Worm (Caenorhabditis elegans) whole organism, young adult: ENCODE data around the gene nos-1.
A peak's percentile ranks its signal among the peaks of the same experiment; 100 is the strongest.

ENCODE experiments used
- C17E4.6 ChIP-seq: fragments of 200-800 bp; sonication (Bioruptor generic); IDR thresholded peaks from 2 replicates; pipeline ENCODE4 v1.3.6; 2022; ENCODE audit warnings: missing genetic modification reagents, missing genetic modification characterization, missing compliant biosample characterization
- D2030.7 ChIP-seq: fragments of 200-800 bp; sonication (Bioruptor generic); IDR thresholded peaks from 2 replicates; pipeline ENCODE4 v1.3.6; 2022; ENCODE audit warnings: missing genetic modification reagents, missing genetic modification characterization, missing compliant biosample characterization
- F33H1.4 ChIP-seq: fragments of 200-800 bp; sonication (Bioruptor generic); IDR thresholded peaks from 2 replicates; pipeline ENCODE4 v1.3.6; 2022; ENCODE audit warnings: missing genetic modification reagents, missing genetic modification characterization, missing compliant biosample characterization
- F37B4.10 ChIP-seq: fragments of 200-800 bp; sonication (Bioruptor generic); IDR thresholded peaks from 2 replicates; pipeline ENCODE4 v1.3.6; 2022; ENCODE audit warnings: missing genetic modification characterization, missing compliant biosample characterization
- F57C9.4 ChIP-seq: sonication (generic microtip); optimal IDR thresholded peaks from 2 replicates; lab custom pipeline; 2017; ENCODE audit warnings: mild to moderate bottlenecking, missing genetic modification characterization, missing compliant biosample characterization
- Y53F4B.3 ChIP-seq: fragments of 200-800 bp; sonication (Bioruptor generic); IDR thresholded peaks from 2 replicates; pipeline ENCODE4 v1.3.6; 2022; ENCODE audit warnings: missing genetic modification reagents, missing genetic modification characterization, missing compliant biosample characterization
- Y53G8AR.9 ChIP-seq: fragments of 200-800 bp; sonication (Bioruptor generic); conservative IDR thresholded peaks from 2 replicates; pipeline ENCODE4 v1.3.6; 2022; ENCODE audit warnings: missing genetic modification reagents, missing genetic modification characterization, missing compliant biosample characterization
- ZK185.1 ChIP-seq: sonication (generic microtip); optimal IDR thresholded peaks from 2 replicates; lab custom pipeline; 2016; ENCODE audit warnings: mild to moderate bottlenecking, missing genetic modification characterization, missing compliant biosample characterization; ENCODE audit not compliant: poor library complexity, severe bottlenecking
- ama-1 ChIP-seq, 3 experiments: fragments of 150-350 bp in 1 of 3; sonication (generic microtip) in 2 of 3; optimal IDR thresholded peaks; 2 replicates each; lab custom pipeline; 2014 to 2018; ENCODE audit warnings: missing biosample characterization in 2 of 3, missing genetic modification characterization in 2 of 3, missing genetic modification reagents in 2 of 3
- athp-1 ChIP-seq: sonication (generic microtip); optimal IDR thresholded peaks from 2 replicates; lab custom pipeline; 2017; ENCODE audit warnings: mild to moderate bottlenecking, missing genetic modification characterization, missing compliant biosample characterization
- attf-5 ChIP-seq: fragments of 200-800 bp; sonication (Bioruptor generic); optimal IDR thresholded peaks from 2 replicates; lab custom pipeline; 2018; ENCODE audit warnings: mild to moderate bottlenecking, missing genetic modification characterization, missing compliant biosample characterization
- attf-6 ChIP-seq: fragments of 200-800 bp; sonication (Bioruptor generic); IDR thresholded peaks from 2 replicates; pipeline ENCODE4 v1.3.6; 2022; ENCODE audit warnings: missing genetic modification reagents, missing genetic modification characterization, missing compliant biosample characterization
- ceh-100 ChIP-seq: fragments of 200-800 bp; sonication (Bioruptor generic); IDR thresholded peaks from 2 replicates; pipeline ENCODE4 v1.3.6; 2022; ENCODE audit warnings: missing genetic modification reagents, missing genetic modification characterization, missing compliant biosample characterization
- ceh-27 ChIP-seq: fragments of 200-800 bp; sonication (Bioruptor generic); optimal IDR thresholded peaks from 2 replicates; lab custom pipeline; 2018; ENCODE audit warnings: mild to moderate bottlenecking, missing genetic modification characterization, moderate library complexity, missing compliant biosample characterization
- ceh-40 ChIP-seq: fragments of 200-800 bp; sonication (Bioruptor generic); IDR thresholded peaks from 2 replicates; pipeline ENCODE4 v1.3.6; 2022; ENCODE audit warnings: missing genetic modification characterization, missing compliant biosample characterization
- ceh-91 ChIP-seq: fragments of 200-800 bp; sonication (Bioruptor generic); IDR thresholded peaks from 2 replicates; pipeline ENCODE4 v1.3.6; 2022; ENCODE audit warnings: missing genetic modification reagents, missing genetic modification characterization, missing compliant biosample characterization
- dox-1 ChIP-seq: fragments of 200-800 bp; sonication (Bioruptor generic); IDR thresholded peaks from 2 replicates; pipeline ENCODE4 v1.3.6; 2022; ENCODE audit warnings: missing genetic modification reagents, missing genetic modification characterization, missing compliant biosample characterization
- dpff-1 ChIP-seq: sonication (generic microtip); optimal IDR thresholded peaks from 2 replicates; lab custom pipeline; 2017; ENCODE audit warnings: mild to moderate bottlenecking, missing genetic modification characterization, missing compliant biosample characterization
- egl-18 ChIP-seq: fragments of 200-800 bp; sonication (Bioruptor generic); IDR thresholded peaks from 2 replicates; pipeline ENCODE4 v1.3.6; 2022; ENCODE audit warnings: missing genetic modification reagents, missing genetic modification characterization, missing compliant biosample characterization
- egrh-3 ChIP-seq: fragments of 200-800 bp; sonication (Bioruptor generic); IDR thresholded peaks from 2 replicates; pipeline ENCODE4 v1.3.6; 2022; ENCODE audit warnings: missing genetic modification reagents, missing genetic modification characterization, missing compliant biosample characterization
- fkh-3 ChIP-seq: sonication (generic microtip); optimal IDR thresholded peaks from 2 replicates; lab custom pipeline; 2016; ENCODE audit warnings: mild to moderate bottlenecking, missing genetic modification characterization, missing compliant biosample characterization
- hlh-26 ChIP-seq: fragments of 200-800 bp; sonication (Bioruptor generic); conservative IDR thresholded peaks from 2 replicates; pipeline ENCODE4 v1.3.6; 2022; ENCODE audit warnings: missing genetic modification reagents, missing genetic modification characterization, missing compliant biosample characterization
- hmg-1.2 ChIP-seq: fragments of 200-800 bp; sonication (Bioruptor generic); IDR thresholded peaks from 2 replicates; pipeline ENCODE4 v1.3.6; 2022; ENCODE audit warnings: missing genetic modification reagents, missing genetic modification characterization, missing compliant biosample characterization
- hsf-1 ChIP-seq: fragments of 200-800 bp; sonication (Bioruptor generic); IDR thresholded peaks from 2 replicates; pipeline ENCODE4 v1.3.6; 2022; ENCODE audit warnings: missing genetic modification reagents, missing genetic modification characterization, missing compliant biosample characterization
- lin-26 ChIP-seq: fragments of 200-800 bp; sonication (Bioruptor generic); IDR thresholded peaks from 2 replicates; pipeline ENCODE4 v1.3.6; 2022; ENCODE audit warnings: missing genetic modification reagents, missing genetic modification characterization, missing compliant biosample characterization
- lin-40 ChIP-seq: sonication (generic microtip); optimal IDR thresholded peaks from 2 replicates; lab custom pipeline; 2016; ENCODE audit warnings: missing genetic modification characterization, mild to moderate bottlenecking, missing compliant biosample characterization, missing genotype, missing genetic modification reagents
- lsl-1 ChIP-seq: fragments of 200-800 bp; sonication (Bioruptor generic); optimal IDR thresholded peaks from 2 replicates; lab custom pipeline; 2018; ENCODE audit warnings: mild to moderate bottlenecking, missing genetic modification characterization, moderate library complexity, missing compliant biosample characterization
- lsy-27 ChIP-seq: sonication (generic microtip); optimal IDR thresholded peaks from 2 replicates; lab custom pipeline; 2017; ENCODE audit warnings: missing genetic modification characterization, mild to moderate bottlenecking, missing compliant biosample characterization, antibody characterized with exemption, missing genotype, borderline replicate concordance; ENCODE audit not compliant: insufficient read depth
- madf-3 ChIP-seq: fragments of 200-800 bp; sonication (Bioruptor generic); IDR thresholded peaks from 2 replicates; pipeline ENCODE4 v1.3.6; 2022; ENCODE audit warnings: missing genetic modification reagents, missing genetic modification characterization, missing compliant biosample characterization
- madf-6 ChIP-seq: fragments of 200-800 bp; sonication (Bioruptor generic); IDR thresholded peaks from 2 replicates; pipeline ENCODE4 v1.3.6; 2022; ENCODE audit warnings: missing genetic modification reagents, missing genetic modification characterization, missing compliant biosample characterization
- madf-8 ChIP-seq: fragments of 200-800 bp; sonication (Bioruptor generic); conservative IDR thresholded peaks from 2 replicates; pipeline ENCODE4 v1.3.6; 2022; ENCODE audit warnings: missing genetic modification reagents, missing genetic modification characterization, missing compliant biosample characterization
- mcd-1 ChIP-seq: fragments of 200-800 bp; sonication (Bioruptor generic); IDR thresholded peaks from 2 replicates; pipeline ENCODE4 v1.3.6; 2022; ENCODE audit warnings: missing genetic modification reagents, missing genetic modification characterization, missing compliant biosample characterization
- nhr-80 ChIP-seq: sonication (generic microtip); optimal IDR thresholded peaks from 2 replicates; lab custom pipeline; 2016; ENCODE audit warnings: missing genetic modification characterization, missing compliant biosample characterization
- pbrm-1 ChIP-seq: fragments of 200-800 bp; sonication (Bioruptor generic); IDR thresholded peaks from 2 replicates; pipeline ENCODE4 v1.3.6; 2022; ENCODE audit warnings: missing genetic modification reagents, missing genetic modification characterization, missing compliant biosample characterization
- rec-8 ChIP-seq, 2 experiments: sonication (generic microtip); optimal IDR thresholded peaks; 2 replicates each; lab custom pipeline; 2016; ENCODE audit warnings: mild to moderate bottlenecking in 2 of 2, missing genetic modification characterization in 2 of 2, missing genetic modification reagents in 2 of 2, missing genotype in 2 of 2, missing biosample characterization in 1 of 2, missing compliant biosample characterization in 1 of 2, moderate library complexity in 1 of 2
- rpc-1 ChIP-seq, 2 experiments: fragments of 150-350 bp in 1 of 2; sonication (generic microtip) in 1 of 2; optimal IDR thresholded peaks; 2 replicates each; lab custom pipeline; 2014 to 2018; ENCODE audit warnings: missing biosample characterization in 1 of 2, missing genetic modification characterization in 1 of 2, missing genetic modification reagents in 1 of 2, missing genotype in 1 of 2
- snpc-1.3 ChIP-seq: sonication (generic microtip); optimal IDR thresholded peaks from 2 replicates; lab custom pipeline; 2017; ENCODE audit warnings: missing genetic modification characterization, mild to moderate bottlenecking, missing compliant biosample characterization, antibody characterized with exemption, moderate library complexity, missing genotype, missing genetic modification reagents; ENCODE audit not compliant: insufficient read depth
- sptf-2 ChIP-seq: fragments of 200-800 bp; sonication (Bioruptor generic); optimal IDR thresholded peaks from 2 replicates; lab custom pipeline; 2018; ENCODE audit warnings: mild to moderate bottlenecking, missing genetic modification characterization, missing compliant biosample characterization
- unc-130 ChIP-seq: sonication (generic microtip); optimal IDR thresholded peaks from 2 replicates; lab custom pipeline; 2016; ENCODE audit warnings: missing genetic modification reagents, missing genetic modification characterization, missing compliant biosample characterization
- xnd-1 ChIP-seq: sonication (generic microtip); optimal IDR thresholded peaks from 2 replicates; lab custom pipeline; 2016; ENCODE audit warnings: missing genotype, missing genetic modification reagents, missing genetic modification characterization, missing compliant biosample characterization
- ztf-26 ChIP-seq: sonication (generic microtip); optimal IDR thresholded peaks from 2 replicates; lab custom pipeline; 2017; ENCODE audit warnings: missing genetic modification characterization, missing compliant biosample characterization
- ztf-28 ChIP-seq: fragments of 200-800 bp; sonication (Bioruptor generic); IDR thresholded peaks from 2 replicates; pipeline ENCODE4 v1.3.6; 2022; ENCODE audit warnings: missing genetic modification reagents, missing genetic modification characterization, missing compliant biosample characterization

Gene nos-1

DNA sequence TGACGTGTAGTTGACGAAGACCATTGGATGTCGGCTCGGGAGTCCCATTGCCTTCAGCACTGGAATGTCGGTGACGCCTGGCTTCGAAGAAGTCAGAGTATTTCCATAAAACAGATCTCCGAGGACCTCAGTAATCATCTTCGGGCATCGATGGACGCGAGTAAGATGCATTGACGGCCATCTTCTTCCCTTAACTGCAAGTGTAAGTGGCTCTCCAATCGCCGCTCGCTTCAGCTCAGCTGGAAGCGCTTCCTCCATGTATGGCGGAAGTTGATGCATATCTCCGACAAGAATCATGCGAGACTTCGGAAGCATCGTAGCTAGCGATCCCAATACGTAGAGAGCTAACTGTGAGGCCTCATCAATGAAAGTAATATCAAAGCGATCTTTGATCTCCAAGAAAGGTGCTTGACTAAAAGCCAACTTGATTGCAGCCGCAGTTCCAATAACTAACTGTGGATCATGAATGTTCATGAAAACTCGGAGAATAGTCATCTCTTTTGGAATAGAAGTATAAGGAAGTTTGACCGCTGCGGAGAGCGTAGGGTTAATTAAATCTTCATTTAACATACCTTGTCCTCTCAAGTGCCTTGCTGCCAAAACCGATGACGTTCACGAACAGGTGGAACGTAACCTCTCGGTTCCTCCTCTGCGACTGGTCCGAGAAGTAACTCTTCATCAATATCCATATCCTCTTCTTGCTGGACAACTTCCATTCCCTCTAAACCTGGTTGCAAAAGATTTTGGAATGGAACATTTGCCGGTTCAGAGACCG, 18.8 kb downstream of the nos-1 start (continued):
- TF ChIP-seq unc-130 (GFP tag; lab: Kevin White, UChicago) (no peak), madf-3 (no peak; the same call in 1 of the 2 replicates), rpc-1 (optimal IDR thresholded peaks at IDR 0.05; lab: Kevin White, UChicago) (no peak), rpc-1 (tag; optimal IDR thresholded peaks at IDR 0.05; lab: Kevin White, UChicago) (no peak), rec-8 (tag; optimal IDR thresholded peaks at IDR 0.05; lab: Kevin White, UChicago) (no peak), ZK185.1 (tag; lab: Kevin White, UChicago) (peak; percentile 1), athp-1 (no peak), attf-5 (GFP tag; lab: Kevin White, UChicago) (no peak), sptf-2 (no peak), nhr-80 (tag; lab: Kevin White, UChicago) (no peak), xnd-1 (tag; lab: Kevin White, UChicago) (peak; percentile 50), hmg-1.2 (0 out of 2 replicates have a peak, but pooled peaks have one; percentile 3), C17E4.6 (GFP tag; lab: Robert Waterston, UW) (no peak; the same call in 1 of the 2 replicates), F33H1.4 (peak; percentile 33), fkh-3 (no peak), lin-26 (GFP tag; lab: Robert Waterston, UW) (peak; percentile 65; the same call in 1 of the 2 replicates), Y53F4B.3 (GFP tag; lab: Robert Waterston, UW) (0 out of 2 replicates have a peak, but pooled peaks have one; percentile 9), Y53G8AR.9 (GFP tag; lab: Robert Waterston, UW) (peak; percentile 68), attf-6 (GFP tag; lab: Robert Waterston, UW) (peak; percentile 71), hsf-1 (no peak; the same call in none of the 2 replicates), hlh-26 (GFP tag; lab: Robert Waterston, UW) (no peak), dpff-1 (tag; lab: Kevin White, UChicago) (peak; percentile 56), ama-1 (optimal IDR thresholded peaks at IDR 0.05; lab: Kevin White, UChicago) (no peak), ama-1 (GFP tag; optimal IDR thresholded peaks at IDR 0.05; lab: Kevin White, UChicago) (no peak), D2030.7 (GFP tag; lab: Robert Waterston, UW) (no peak; the same call in none of the 2 replicates), egl-18 (GFP tag; lab: Robert Waterston, UW) (peak; percentile 27; the same call in 1 of the 2 replicates), pbrm-1 (GFP tag; lab: Robert Waterston, UW) (peak; percentile 74; the same call in 1 of the 2 replicates), snpc-1.3 (tag; lab: Kevin White, UChicago) (no peak), F57C9.4 (tag; lab: Kevin White, UChicago) (no peak), ceh-27 (GFP tag; lab: Kevin White, UChicago) (no peak), lsy-27 (tag; lab: Kevin White, UChicago) (no peak), lsl-1 (GFP tag; lab: Kevin White, UChicago) (peak; percentile 26), F37B4.10 (0 out of 2 replicates have a peak, but pooled peaks have one; percentile 12), lin-40 (tag; lab: Kevin White, UChicago) (no peak), ztf-26 (tag; lab: Kevin White, UChicago) (no peak)

DNA sequence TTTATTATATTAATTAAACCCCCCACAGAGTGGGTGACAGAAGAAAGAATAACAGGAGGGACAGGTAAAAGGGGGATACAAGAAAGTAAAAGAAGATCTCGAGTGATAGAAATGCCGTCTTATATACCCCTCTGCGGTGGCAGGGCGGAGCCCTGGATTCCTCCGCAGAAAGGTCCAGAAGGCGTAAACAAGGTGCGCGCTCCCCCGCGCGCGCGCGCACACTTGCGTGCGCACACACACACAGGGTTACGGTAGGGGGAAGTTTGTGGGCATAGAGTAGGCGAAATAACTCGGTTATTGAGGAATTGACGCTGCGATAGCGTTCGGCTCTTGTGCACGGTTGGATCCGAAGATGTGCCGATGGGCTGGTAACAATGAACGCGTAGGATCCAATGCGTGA, 20.2 kb downstream of the nos-1 start:
- TF ChIP-seq madf-8 (peak; percentile 57), ztf-28 (0 out of 2 replicates have a peak, but pooled peaks have one; percentile 58), ceh-100 (peak; percentile 22; the same call in 1 of the 2 replicates), hsf-1 (peak; percentile 91), madf-3 (peak; percentile 78; the same call in 1 of the 2 replicates), mcd-1 (GFP tag; lab: Robert Waterston, UW) (peak; percentile 45; the same call in 1 of the 2 replicates), egrh-3 (GFP tag; lab: Robert Waterston, UW) (peak; percentile 98), madf-6 (peak; percentile 64), F37B4.10 (0 out of 2 replicates have a peak, but pooled peaks have one; percentile 70), dox-1 (GFP tag; lab: Robert Waterston, UW) (peak; percentile 52; the same call in 1 of the 2 replicates), ceh-40 (0 out of 2 replicates have a peak, but pooled peaks have one; percentile 13), F33H1.4 (peak; percentile 49), ceh-91 (GFP tag; lab: Robert Waterston, UW) (peak; percentile 35; the same call in 1 of the 2 replicates)
